Worm (Caenorhabditis elegans) whole organism, L2 larva: ENCODE results near the gene snpc-1.1.

ENCODE experiments used
- C34F6.9 ChIP-seq: fragments of 150-350 bp; optimal IDR thresholded peaks from 2 replicates; lab custom pipeline; 2014; ENCODE audit warnings: missing biosample characterization, missing genetic modification characterization
- F13H6.1 ChIP-seq: sonication (generic microtip); optimal IDR thresholded peaks from 2 replicates; lab custom pipeline; 2016; ENCODE audit warnings: missing genetic modification characterization, missing compliant biosample characterization
- R02D3.7 ChIP-seq: fragments of 150-350 bp; optimal IDR thresholded peaks from 2 replicates; lab custom pipeline; 2014; ENCODE audit warnings: missing biosample characterization, missing genetic modification characterization
- Y55F3AM.14 ChIP-seq: fragments of 200-800 bp; sonication (Bioruptor generic); optimal IDR thresholded peaks from 2 replicates; lab custom pipeline; 2018; ENCODE audit warnings: mild to moderate bottlenecking, missing genetic modification characterization, missing compliant biosample characterization
- alr-1 ChIP-seq: fragments of 150-350 bp; optimal IDR thresholded peaks from 2 replicates; lab custom pipeline; 2014; ENCODE audit warnings: missing biosample characterization, missing genetic modification characterization
- aly-2 ChIP-seq: fragments of 150-350 bp; optimal IDR thresholded peaks from 2 replicates; lab custom pipeline; 2014; ENCODE audit warnings: missing biosample characterization, missing genetic modification characterization
- ama-1 ChIP-seq: fragments of 150-350 bp; optimal IDR thresholded peaks from 2 replicates; lab custom pipeline; 2018; ENCODE audit warnings: inconsistent platforms
- blmp-1 ChIP-seq: sonication (generic microtip); optimal IDR thresholded peaks from 2 replicates; lab custom pipeline; 2017; ENCODE audit warnings: missing genetic modification characterization, mild to moderate bottlenecking, missing compliant biosample characterization, antibody characterized with exemption, moderate library complexity; ENCODE audit not compliant: insufficient read depth
- ceh-16 ChIP-seq: fragments of 150-350 bp; optimal IDR thresholded peaks from 2 replicates; lab custom pipeline; 2014; ENCODE audit warnings: missing biosample characterization, missing genetic modification characterization
- crh-2 ChIP-seq: sonication (generic microtip); optimal IDR thresholded peaks from 2 replicates; lab custom pipeline; 2017; ENCODE audit warnings: missing biosample characterization, missing genetic modification characterization
- dmd-4 ChIP-seq: sonication (generic microtip); optimal IDR thresholded peaks from 2 replicates; lab custom pipeline; 2017; ENCODE audit warnings: missing biosample characterization, missing genetic modification characterization
- egl-27 ChIP-seq: sonication (generic microtip); optimal IDR thresholded peaks from 3 replicates; lab custom pipeline; 2017; ENCODE audit warnings: missing biosample characterization, missing genetic modification reagents, missing genetic modification characterization
- elt-1 ChIP-seq: fragments of 150-350 bp; optimal IDR thresholded peaks from 2 replicates; lab custom pipeline; 2014; ENCODE audit warnings: missing biosample characterization, missing genetic modification characterization
- elt-3 ChIP-seq: sonication (generic microtip); optimal IDR thresholded peaks from 2 replicates; lab custom pipeline; 2017; ENCODE audit warnings: missing biosample characterization, missing genetic modification characterization
- gmeb-1 ChIP-seq: fragments of 150-350 bp; optimal IDR thresholded peaks from 2 replicates; lab custom pipeline; 2014; ENCODE audit warnings: missing biosample characterization, missing genetic modification characterization
- lin-11 ChIP-seq: fragments of 150-350 bp; sonication (generic microtip); optimal IDR thresholded peaks from 2 replicates; lab custom pipeline; 2014; ENCODE audit warnings: missing biosample characterization, missing genetic modification characterization, inconsistent platforms, mixed read lengths
- lin-13 ChIP-seq: fragments of 150-350 bp; optimal IDR thresholded peaks from 2 replicates; lab custom pipeline; 2014; ENCODE audit warnings: missing biosample characterization, missing genetic modification reagents, missing genetic modification characterization
- lin-39 ChIP-seq: fragments of 150-350 bp; optimal IDR thresholded peaks from 2 replicates; lab custom pipeline; 2014; ENCODE audit warnings: missing biosample characterization, missing genetic modification reagents, missing genetic modification characterization
- lsy-2 ChIP-seq, 2 experiments: fragments of 150-350 bp in 1 of 2; sonication (generic microtip) in 1 of 2; optimal IDR thresholded peaks; 2 replicates each; lab custom pipeline; 2014 to 2017; ENCODE audit warnings: missing biosample characterization in 2 of 2, missing genetic modification characterization in 2 of 2
- mab-5 ChIP-seq: fragments of 150-350 bp; optimal IDR thresholded peaks from 2 replicates; lab custom pipeline; 2014; ENCODE audit warnings: missing biosample characterization, missing genetic modification characterization
- mbf-1 ChIP-seq: sonication (generic microtip); optimal IDR thresholded peaks from 2 replicates; lab custom pipeline; 2017; ENCODE audit warnings: missing biosample characterization, missing genetic modification characterization
- mdl-1 ChIP-seq, 2 experiments: fragments of 150-350 bp in 1 of 2; sonication (generic microtip) in 1 of 2; optimal IDR thresholded peaks; 2 replicates each; lab custom pipeline; 2017; ENCODE audit warnings: missing biosample characterization in 2 of 2, missing genetic modification characterization in 2 of 2
- nhr-10 ChIP-seq: sonication (generic microtip); optimal IDR thresholded peaks from 2 replicates; lab custom pipeline; 2017; ENCODE audit warnings: missing biosample characterization, missing genetic modification characterization
- nhr-11 ChIP-seq: fragments of 150-350 bp; optimal IDR thresholded peaks from 2 replicates; lab custom pipeline; 2014; ENCODE audit warnings: missing biosample characterization, missing genetic modification characterization
- nhr-12 ChIP-seq: fragments of 150-350 bp; optimal IDR thresholded peaks from 2 replicates; lab custom pipeline; 2014; ENCODE audit warnings: missing biosample characterization, missing genetic modification characterization
- nhr-129 ChIP-seq: fragments of 150-350 bp; optimal IDR thresholded peaks from 2 replicates; lab custom pipeline; 2014; ENCODE audit warnings: missing biosample characterization, missing genetic modification characterization
- nhr-21 ChIP-seq: fragments of 150-350 bp; optimal IDR thresholded peaks from 2 replicates; lab custom pipeline; 2014; ENCODE audit warnings: missing biosample characterization, missing genetic modification characterization
- nhr-23 ChIP-seq: fragments of 150-350 bp; optimal IDR thresholded peaks from 2 replicates; lab custom pipeline; 2014; ENCODE audit warnings: missing biosample characterization, missing genetic modification reagents, missing genetic modification characterization
- nhr-25 ChIP-seq: fragments of 150-350 bp; sonication (generic microtip); optimal IDR thresholded peaks from 3 replicates; lab custom pipeline; 2014; ENCODE audit warnings: missing biosample characterization, missing genetic modification characterization
- nhr-77 ChIP-seq: fragments of 150-350 bp; optimal IDR thresholded peaks from 2 replicates; lab custom pipeline; 2014; ENCODE audit warnings: missing biosample characterization, missing genetic modification characterization
- peb-1 ChIP-seq: fragments of 150-350 bp; optimal IDR thresholded peaks from 2 replicates; lab custom pipeline; 2014; ENCODE audit warnings: missing biosample characterization, missing genetic modification characterization
- sem-4 ChIP-seq: fragments of 150-350 bp; optimal IDR thresholded peaks from 2 replicates; lab custom pipeline; 2014; ENCODE audit warnings: missing biosample characterization, missing genetic modification reagents, missing genetic modification characterization
- sma-3 ChIP-seq: sonication (generic microtip); optimal IDR thresholded peaks from 2 replicates; lab custom pipeline; 2016; ENCODE audit warnings: missing genetic modification reagents, missing genetic modification characterization, missing compliant biosample characterization
- sma-9 ChIP-seq, 2 experiments: fragments of 150-350 bp in 1 of 2; sonication (generic microtip) in 1 of 2; optimal IDR thresholded peaks; 2 replicates each; lab custom pipeline; 2014 to 2016; ENCODE audit warnings: missing genetic modification characterization in 2 of 2, mild to moderate bottlenecking in 1 of 2, missing biosample characterization in 1 of 2, missing compliant biosample characterization in 1 of 2, missing genetic modification reagents in 1 of 2, moderate library complexity in 1 of 2
- snpc-4 ChIP-seq: fragments of 150-350 bp; optimal IDR thresholded peaks from 2 replicates; lab custom pipeline; 2014; ENCODE audit warnings: missing biosample characterization, missing genetic modification characterization
- unc-39 ChIP-seq: fragments of 150-350 bp; optimal IDR thresholded peaks from 2 replicates; lab custom pipeline; 2014; ENCODE audit warnings: missing biosample characterization, missing genetic modification characterization
- unc-55 ChIP-seq: fragments of 150-350 bp; sonication (generic microtip); optimal IDR thresholded peaks from 3 replicates; lab custom pipeline; 2014; ENCODE audit warnings: missing biosample characterization, missing genetic modification reagents, missing genetic modification characterization
- unc-62 ChIP-seq: fragments of 150-350 bp; optimal IDR thresholded peaks from 2 replicates; lab custom pipeline; 2014; ENCODE audit warnings: missing biosample characterization, missing genetic modification reagents, missing genetic modification characterization
- zag-1 ChIP-seq: fragments of 150-350 bp; optimal IDR thresholded peaks from 2 replicates; lab custom pipeline; 2014; ENCODE audit warnings: missing biosample characterization, missing genetic modification characterization
- ztf-1 ChIP-seq: fragments of 200-800 bp; sonication (Bioruptor generic); conservative IDR thresholded peaks from 2 replicates; pipeline ENCODE4 v1.3.6; 2022; ENCODE audit warnings: missing genetic modification characterization, missing compliant biosample characterization
- ztf-11 ChIP-seq: sonication (generic microtip); optimal IDR thresholded peaks from 2 replicates; lab custom pipeline; 2017; ENCODE audit warnings: missing biosample characterization, missing genetic modification characterization
- ztf-4 ChIP-seq: fragments of 150-350 bp; optimal IDR thresholded peaks from 2 replicates; lab custom pipeline; 2014; ENCODE audit warnings: missing biosample characterization, missing genetic modification characterization

Gene snpc-1.1

DNA sequence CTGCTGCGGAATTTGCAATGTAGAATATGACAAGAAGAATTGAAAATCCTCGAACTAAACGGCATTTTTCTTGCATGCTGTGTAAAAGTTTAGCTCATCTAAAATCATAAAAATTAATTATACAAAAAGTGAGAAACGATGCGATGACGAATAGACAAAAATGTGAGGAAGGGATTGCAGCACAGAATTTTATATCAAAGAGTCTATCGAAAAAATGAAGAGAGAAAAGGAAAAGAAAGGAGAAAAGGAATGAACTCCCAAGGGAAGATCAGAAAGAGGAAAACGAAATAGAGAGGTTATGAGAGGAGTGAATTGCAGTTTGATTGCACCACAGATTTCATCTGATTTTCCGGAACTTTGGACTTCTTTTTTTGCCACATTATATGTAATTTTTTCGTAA is 13.1 kb upstream of the snpc-1.1 start, which contains the start of gene glr-4:
Gene glr-4 (minus strand): TSS at position 101 of the 400 bp plus-strand sequence.
- no peak for TF ChIP-seq lin-39 (tag; lab: Kevin White, UChicago)
- no peak for TF ChIP-seq sma-9 (GFP tag; optimal IDR thresholded peaks at IDR 0.05; lab: Kevin White, UChicago)
- no peak for TF ChIP-seq sma-9 (tag; optimal IDR thresholded peaks at IDR 0.05; lab: Kevin White, UChicago)

DNA sequence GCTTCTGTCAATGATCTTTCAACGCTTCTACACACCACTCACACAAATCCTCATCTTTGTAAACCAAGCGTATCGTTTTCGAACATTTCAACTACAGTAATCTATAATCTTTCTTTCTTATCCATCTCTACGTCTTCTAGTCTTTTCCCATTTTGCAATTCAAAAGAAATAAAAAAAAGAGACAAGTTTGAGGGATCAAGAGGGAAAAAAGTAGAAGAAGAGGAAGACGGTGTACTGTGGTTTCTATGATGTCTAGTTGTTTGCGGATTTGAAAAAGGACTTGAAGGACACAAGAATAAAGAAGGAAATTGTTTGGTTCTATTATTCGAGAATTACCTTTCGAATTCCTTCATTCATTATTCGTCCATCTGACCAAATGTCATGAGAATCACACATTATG is 11.4 kb upstream of the snpc-1.1 start:
- TF ChIP-seq nhr-25 (tag; lab: Kevin White, UChicago) (peak; percentile 32), unc-39 (tag; lab: Kevin White, UChicago) (no peak)

DNA sequence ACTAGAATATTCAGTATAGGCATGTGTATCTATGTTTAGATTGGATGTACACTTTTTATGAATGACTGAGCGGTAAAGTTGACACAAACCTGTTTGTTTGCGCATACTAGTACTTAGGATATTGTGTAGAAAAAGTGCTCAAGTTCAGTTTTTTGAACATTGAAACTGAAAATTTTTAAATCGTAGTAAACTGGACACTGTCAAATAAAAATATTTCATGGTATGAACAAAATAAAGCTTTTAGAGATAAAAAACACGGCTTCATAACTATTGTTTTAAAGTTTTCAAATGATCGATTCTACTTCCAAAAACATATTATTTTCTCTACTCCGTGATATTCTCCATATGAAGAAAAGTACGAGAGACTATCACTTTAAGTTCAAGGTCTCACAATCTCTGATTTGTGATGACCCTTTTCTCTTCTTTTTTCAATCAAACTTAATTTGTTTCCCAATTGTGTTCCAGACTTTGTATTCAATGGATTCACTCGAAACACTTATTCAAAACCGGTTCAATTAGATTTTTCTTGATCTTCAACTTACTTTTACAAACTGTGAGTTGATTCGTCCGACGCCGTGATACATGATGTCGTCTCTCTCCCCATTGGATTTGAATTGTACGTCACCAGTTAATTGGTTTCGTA is 10.4 kb upstream of the snpc-1.1 start:
- TF ChIP-seq unc-62 (no peak), snpc-4 (tag; lab: Kevin White, UChicago) (no peak), nhr-21 (tag; lab: Kevin White, UChicago) (peak; percentile 4), lsy-2 (tag; optimal IDR thresholded peaks at IDR 0.05; lab: Kevin White, UChicago) (no peak), dmd-4 (tag; lab: Kevin White, UChicago) (no peak), ama-1 (lab: Kevin White, UChicago) (no peak), F13H6.1 (tag; lab: Kevin White, UChicago) (no peak), lin-11 (tag; lab: Kevin White, UChicago) (no peak), sma-9 (GFP tag; optimal IDR thresholded peaks at IDR 0.05; lab: Kevin White, UChicago) (peak; percentile 36), sma-9 (tag; optimal IDR thresholded peaks at IDR 0.05; lab: Kevin White, UChicago) (no peak), nhr-10 (tag; lab: Kevin White, UChicago) (no peak), ztf-4 (no peak), mdl-1 (tag; optimal IDR thresholded peaks at IDR 0.05; lab: Kevin White, UChicago) (no peak), nhr-11 (tag; lab: Kevin White, UChicago) (no peak), C34F6.9 (tag; lab: Kevin White, UChicago) (no peak), unc-39 (tag; lab: Kevin White, UChicago) (no peak), sma-3 (GFP tag; lab: Kevin White, UChicago) (peak; percentile 58), zag-1 (tag; lab: Kevin White, UChicago) (no peak), elt-1 (tag; lab: Kevin White, UChicago) (no peak), nhr-12 (no peak), Y55F3AM.14 (no peak), peb-1 (no peak), lin-39 (tag; lab: Kevin White, UChicago) (no peak), elt-3 (no peak), nhr-25 (tag; lab: Kevin White, UChicago) (peak; percentile 66), egl-27 (tag; lab: Kevin White, UChicago) (no peak), R02D3.7 (tag; lab: Kevin White, UChicago) (no peak), nhr-129 (no peak), sem-4 (tag; lab: Kevin White, UChicago) (no peak), alr-1 (tag; lab: Kevin White, UChicago) (no peak), ceh-16 (tag; lab: Kevin White, UChicago) (no peak), gmeb-1 (tag; lab: Kevin White, UChicago) (no peak), mbf-1 (tag; lab: Kevin White, UChicago) (no peak)

DNA sequence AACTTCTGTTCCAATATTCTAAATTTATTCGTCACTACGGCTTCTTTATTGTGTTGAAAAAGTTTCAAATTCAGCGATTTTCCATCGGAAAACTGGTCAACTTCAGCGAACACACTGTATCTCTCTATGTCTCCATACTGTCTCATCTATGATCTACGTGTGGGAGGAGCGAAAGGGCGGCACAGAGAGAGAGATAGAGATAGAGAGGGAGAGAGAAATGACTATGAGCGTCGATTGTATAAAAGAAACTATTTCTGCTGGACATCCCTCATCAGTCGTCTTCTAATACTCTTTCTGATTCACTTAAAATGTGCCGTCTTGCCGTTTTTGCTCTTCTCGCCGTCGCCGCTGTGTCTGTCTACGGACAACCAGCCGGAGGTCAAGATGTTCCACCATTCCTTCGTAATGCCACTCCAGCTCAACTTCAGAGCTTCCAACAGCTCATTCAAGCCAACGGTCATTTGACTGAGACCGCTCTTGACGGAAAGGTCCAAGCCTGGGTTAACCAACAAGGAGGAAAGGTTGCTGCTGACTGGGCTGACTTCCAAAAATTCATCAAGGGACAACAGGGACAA is 9.3 kb upstream of the snpc-1.1 start, which contains the start of gene srlf-1:
Gene srlf-1 (plus strand): TSS at position 268 of the 575 bp plus-strand sequence.
- no peak for TF ChIP-seq egl-27 (tag; lab: Kevin White, UChicago)
- no peak for TF ChIP-seq crh-2 (tag; lab: Kevin White, UChicago)
- TF ChIP-seq nhr-77: no peak
- no peak for TF ChIP-seq alr-1 (tag; lab: Kevin White, UChicago)
- no peak for TF ChIP-seq aly-2 (tag; lab: Kevin White, UChicago)
- TF ChIP-seq ceh-16 (tag; lab: Kevin White, UChicago): no peak
- no peak for TF ChIP-seq ztf-1 (GFP tag; lab: Robert Waterston, UW)
- TF ChIP-seq nhr-10 (tag; lab: Kevin White, UChicago): no peak
- no peak for TF ChIP-seq F13H6.1 (tag; lab: Kevin White, UChicago)
- TF ChIP-seq unc-55 (GFP tag; lab: Kevin White, UChicago): no peak
- no peak for TF ChIP-seq unc-62
- no peak for TF ChIP-seq R02D3.7 (tag; lab: Kevin White, UChicago)
- TF ChIP-seq zag-1 (tag; lab: Kevin White, UChicago): no peak
- no peak for TF ChIP-seq lsy-2 (tag; optimal IDR thresholded peaks at IDR 0.05; lab: Kevin White, UChicago)
- no peak for TF ChIP-seq mdl-1 (tag; optimal IDR thresholded peaks at IDR 0.05; lab: Kevin White, UChicago)
- peak; percentile 65 for TF ChIP-seq sma-3 (GFP tag; lab: Kevin White, UChicago)
- TF ChIP-seq ama-1 (lab: Kevin White, UChicago): peak; percentile 83
- TF ChIP-seq nhr-23 (tag; lab: Kevin White, UChicago): no peak
- TF ChIP-seq nhr-11 (tag; lab: Kevin White, UChicago): no peak
- no peak for TF ChIP-seq sem-4 (tag; lab: Kevin White, UChicago)
- TF ChIP-seq ztf-4: no peak
- no peak for TF ChIP-seq Y55F3AM.14
- no peak for TF ChIP-seq lin-39 (tag; lab: Kevin White, UChicago)
- no peak for TF ChIP-seq C34F6.9 (tag; lab: Kevin White, UChicago)
- TF ChIP-seq lin-13 (GFP tag; lab: Kevin White, UChicago): no peak
- TF ChIP-seq blmp-1 (tag; lab: Kevin White, UChicago): peak; percentile 31
- TF ChIP-seq sma-9 (GFP tag; optimal IDR thresholded peaks at IDR 0.05; lab: Kevin White, UChicago): peak; percentile 68
- no peak for TF ChIP-seq sma-9 (tag; optimal IDR thresholded peaks at IDR 0.05; lab: Kevin White, UChicago)
- no peak for TF ChIP-seq ztf-11 (tag; lab: Kevin White, UChicago)
- TF ChIP-seq elt-3: no peak
- TF ChIP-seq nhr-12: no peak
- TF ChIP-seq nhr-21 (tag; lab: Kevin White, UChicago): peak; percentile 13
- no peak for TF ChIP-seq mab-5 (tag; lab: Kevin White, UChicago)
